Fruit fly (Drosophila melanogaster) whole organism, prepupa: Measurements from ENCODE around the gene CycY.

Source experiments
- Blimp-1 ChIP-seq: fragments of 200-800 bp; sonication (Bioruptor generic); optimal IDR thresholded peaks from 3 replicates; lab custom pipeline; 2017; ENCODE audit warnings: missing biosample characterization, missing genetic modification characterization, mild to moderate bottlenecking, moderate library complexity, missing genetic modification reagents
- CG10631 ChIP-seq: fragments of 200-800 bp; sonication (Bioruptor generic); optimal IDR thresholded peaks from 2 replicates; lab custom pipeline; 2016; ENCODE audit warnings: missing biosample characterization, missing genetic modification characterization
- CG10669 ChIP-seq: fragments of 200-800 bp; sonication (Bioruptor generic); optimal IDR thresholded peaks from 3 replicates; lab custom pipeline; 2018; ENCODE audit warnings: missing biosample characterization, mild to moderate bottlenecking, missing genetic modification characterization, moderate library complexity
- CG11294 ChIP-seq: fragments of 200-800 bp; sonication (Bioruptor generic); IDR thresholded peaks from 2 replicates; pipeline ENCODE4 v1.3.6; 2022; ENCODE audit warnings: missing biosample characterization, missing genetic modification characterization
- CG11762 ChIP-seq: fragments of 200-800 bp; sonication (Bioruptor generic); optimal IDR thresholded peaks from 3 replicates; lab custom pipeline; 2016; ENCODE audit warnings: missing biosample characterization, missing genetic modification characterization; ENCODE audit not compliant: insufficient read depth
- CG11902 ChIP-seq: fragments of 200-800 bp; sonication (Bioruptor generic); optimal IDR thresholded peaks from 3 replicates; lab custom pipeline; 2016; ENCODE audit warnings: missing biosample characterization, missing genetic modification characterization
- CG1621 ChIP-seq: fragments of 200-800 bp; sonication (Bioruptor generic); optimal IDR thresholded peaks from 3 replicates; lab custom pipeline; 2018; ENCODE audit warnings: missing biosample characterization, mild to moderate bottlenecking, missing genetic modification characterization
- CG16779 ChIP-seq: fragments of 200-800 bp; sonication (Bioruptor generic); optimal IDR thresholded peaks from 3 replicates; lab custom pipeline; 2017; ENCODE audit warnings: missing biosample characterization, mild to moderate bottlenecking, missing genetic modification characterization
- CG3032 ChIP-seq: fragments of 200-800 bp; optimal IDR thresholded peaks from 2 replicates; lab custom pipeline; 2019; ENCODE audit warnings: missing biosample characterization, mild to moderate bottlenecking, missing genetic modification characterization, moderate library complexity
- CG31627 ChIP-seq: fragments of 200-800 bp; sonication (Bioruptor generic); optimal IDR thresholded peaks from 3 replicates; lab custom pipeline; 2016; ENCODE audit warnings: missing biosample characterization, missing genetic modification characterization
- CG34406 ChIP-seq: fragments of 200-800 bp; sonication (Bioruptor generic); optimal IDR thresholded peaks from 3 replicates; lab custom pipeline; 2016; ENCODE audit warnings: missing biosample characterization, missing genetic modification characterization
- CG3919 ChIP-seq: fragments of 200-800 bp; sonication (Bioruptor generic); optimal IDR thresholded peaks from 3 replicates; lab custom pipeline; 2016; ENCODE audit warnings: missing biosample characterization, missing genetic modification characterization
- CG4318 ChIP-seq: fragments of 200-800 bp; sonication (Bioruptor generic); optimal IDR thresholded peaks from 3 replicates; lab custom pipeline; 2017; ENCODE audit warnings: missing biosample characterization, mild to moderate bottlenecking, missing genetic modification characterization
- CG6163 ChIP-seq: fragments of 200-800 bp; sonication (Bioruptor generic); IDR thresholded peaks from 3 replicates; pipeline ENCODE4 v1.3.6; 2022; ENCODE audit warnings: missing biosample characterization, missing genetic modification characterization
- CG6276 ChIP-seq: fragments of 200-800 bp; sonication (Bioruptor generic); optimal IDR thresholded peaks from 2 replicates; lab custom pipeline; 2017; ENCODE audit warnings: missing biosample characterization, mild to moderate bottlenecking, missing genetic modification characterization
- CG6792 ChIP-seq: fragments of 200-800 bp; sonication (Bioruptor generic); optimal IDR thresholded peaks from 3 replicates; lab custom pipeline; 2016; ENCODE audit warnings: missing biosample characterization, missing genetic modification characterization
- CG6808 ChIP-seq: fragments of 200-800 bp; sonication (Bioruptor generic); optimal IDR thresholded peaks from 3 replicates; lab custom pipeline; 2017; ENCODE audit warnings: missing biosample characterization, missing genetic modification characterization, mild to moderate bottlenecking, moderate library complexity, missing genetic modification reagents
- CG6854 ChIP-seq: fragments of 200-800 bp; sonication (Bioruptor generic); optimal IDR thresholded peaks from 2 replicates; lab custom pipeline; 2017; ENCODE audit warnings: missing biosample characterization, mild to moderate bottlenecking, missing genetic modification characterization
- CG7368 ChIP-seq: fragments of 200-800 bp; sonication (Bioruptor generic); optimal IDR thresholded peaks from 3 replicates; lab custom pipeline; 2016; ENCODE audit warnings: missing biosample characterization, missing genetic modification characterization
- CG8119 ChIP-seq: fragments of 200-800 bp; sonication (Bioruptor generic); IDR thresholded peaks from 3 replicates; pipeline ENCODE4 v1.3.6; 2022; ENCODE audit warnings: missing biosample characterization, missing genetic modification characterization
- CG8319 ChIP-seq: fragments of 200-800 bp; sonication (Bioruptor generic); optimal IDR thresholded peaks from 3 replicates; lab custom pipeline; 2016; ENCODE audit warnings: missing biosample characterization, missing genetic modification characterization
- CG8632 ChIP-seq: fragments of 200-800 bp; sonication (Bioruptor generic); optimal IDR thresholded peaks from 3 replicates; lab custom pipeline; 2016; ENCODE audit warnings: missing biosample characterization, missing genetic modification characterization
- Eip75B ChIP-seq: fragments of 200-800 bp; sonication (Bioruptor generic); optimal IDR thresholded peaks from 3 replicates; lab custom pipeline; 2016; ENCODE audit warnings: missing biosample characterization, missing genetic modification characterization
- Eip78C ChIP-seq: fragments of 200-800 bp; sonication (Bioruptor generic); peaks from one replicate; lab custom pipeline; 2016; ENCODE audit warnings: missing biosample characterization, missing genetic modification characterization
- Ets21C ChIP-seq: fragments of 200-800 bp; sonication (Bioruptor generic); optimal IDR thresholded peaks from 3 replicates; lab custom pipeline; 2016; ENCODE audit warnings: missing biosample characterization, missing genetic modification characterization
- Ets96B ChIP-seq: fragments of 200-800 bp; optimal IDR thresholded peaks from 2 replicates; lab custom pipeline; 2019; ENCODE audit warnings: missing biosample characterization, mild to moderate bottlenecking, missing genetic modification characterization, moderate library complexity
- Gug ChIP-seq: fragments of 200-800 bp; sonication (Bioruptor generic); IDR thresholded peaks from 2 replicates; pipeline ENCODE4 v1.3.6; 2022; ENCODE audit warnings: missing biosample characterization, missing genetic modification characterization
- Hr39 ChIP-seq: fragments of 200-800 bp; sonication (Bioruptor generic); optimal IDR thresholded peaks from 2 replicates; lab custom pipeline; 2016; ENCODE audit warnings: missing biosample characterization, missing genetic modification characterization
- Hr4 ChIP-seq: fragments of 200-800 bp; sonication (Bioruptor generic); optimal IDR thresholded peaks from 3 replicates; lab custom pipeline; 2016; ENCODE audit warnings: missing biosample characterization, missing genetic modification characterization
- Met ChIP-seq: fragments of 200-800 bp; sonication (Bioruptor generic); optimal IDR thresholded peaks from 3 replicates; lab custom pipeline; 2016; ENCODE audit warnings: missing biosample characterization, missing genetic modification characterization
- OdsH ChIP-seq: fragments of 200-800 bp; sonication (Bioruptor generic); optimal IDR thresholded peaks from 3 replicates; lab custom pipeline; 2016; ENCODE audit warnings: missing biosample characterization, missing genetic modification characterization
- Smox ChIP-seq: fragments of 200-800 bp; sonication (Bioruptor generic); optimal IDR thresholded peaks from 3 replicates; lab custom pipeline; 2016; ENCODE audit warnings: missing biosample characterization, missing genetic modification characterization
- Sox102F ChIP-seq: fragments of 200-800 bp; sonication (Bioruptor generic); optimal IDR thresholded peaks from 2 replicates; lab custom pipeline; 2016; ENCODE audit warnings: missing biosample characterization, mild to moderate bottlenecking, missing genetic modification characterization
- Sox14 ChIP-seq: fragments of 200-800 bp; sonication (Bioruptor generic); optimal IDR thresholded peaks from 3 replicates; lab custom pipeline; 2016; ENCODE audit warnings: missing biosample characterization, missing genetic modification characterization
- cyc ChIP-seq: fragments of 200-800 bp; sonication (Bioruptor generic); optimal IDR thresholded peaks from 3 replicates; lab custom pipeline; 2016; ENCODE audit warnings: missing biosample characterization, missing genetic modification characterization
- dac ChIP-seq: fragments of 200-800 bp; sonication (Bioruptor generic); optimal IDR thresholded peaks from 2 replicates; lab custom pipeline; 2017; ENCODE audit warnings: missing biosample characterization, mild to moderate bottlenecking, missing genetic modification characterization
- dsx ChIP-seq: fragments of 200-800 bp; optimal IDR thresholded peaks from 3 replicates; lab custom pipeline; 2019; ENCODE audit warnings: missing biosample characterization, mild to moderate bottlenecking, missing genetic modification characterization, moderate library complexity; ENCODE audit not compliant: poor library complexity, severe bottlenecking
- esn ChIP-seq: fragments of 200-800 bp; sonication (Bioruptor generic); optimal IDR thresholded peaks from 2 replicates; lab custom pipeline; 2016; ENCODE audit warnings: missing biosample characterization, mild to moderate bottlenecking, missing genetic modification characterization, moderate library complexity
- fd59A ChIP-seq: fragments of 200-800 bp; sonication (Bioruptor generic); optimal IDR thresholded peaks from 2 replicates; lab custom pipeline; 2017; ENCODE audit warnings: missing biosample characterization, mild to moderate bottlenecking, missing genetic modification characterization, missing genetic modification reagents
- fkh ChIP-seq: fragments of 200-800 bp; sonication (Bioruptor generic); optimal IDR thresholded peaks from 3 replicates; lab custom pipeline; 2017; ENCODE audit warnings: missing biosample characterization, mild to moderate bottlenecking, missing genetic modification characterization, moderate library complexity
- lz ChIP-seq: fragments of 200-800 bp; sonication (Bioruptor generic); optimal IDR thresholded peaks from 3 replicates; lab custom pipeline; 2016; ENCODE audit warnings: missing biosample characterization, missing genetic modification characterization
- net ChIP-seq: fragments of 200-800 bp; sonication (Bioruptor generic); optimal IDR thresholded peaks from 3 replicates; lab custom pipeline; 2016; ENCODE audit warnings: missing biosample characterization, missing genetic modification characterization
- pdm3 ChIP-seq: fragments of 200-800 bp; sonication (Bioruptor generic); optimal IDR thresholded peaks from 3 replicates; lab custom pipeline; 2016; ENCODE audit warnings: missing biosample characterization, missing genetic modification characterization
- spab ChIP-seq: fragments of 200-800 bp; sonication (Bioruptor generic); optimal IDR thresholded peaks from 2 replicates; lab custom pipeline; 2017; ENCODE audit warnings: missing biosample characterization, mild to moderate bottlenecking, missing genetic modification characterization, missing genetic modification reagents
- ss ChIP-seq, 2 experiments: fragments of 200-800 bp; sonication (Bioruptor generic); optimal IDR thresholded peaks; 2 replicates in 1 of 2; 3 replicates in 1 of 2; lab custom pipeline; 2017 to 2018; ENCODE audit warnings: mild to moderate bottlenecking in 2 of 2, missing biosample characterization in 2 of 2, missing genetic modification characterization in 2 of 2, moderate library complexity in 1 of 2

The CycY gene

DNA sequence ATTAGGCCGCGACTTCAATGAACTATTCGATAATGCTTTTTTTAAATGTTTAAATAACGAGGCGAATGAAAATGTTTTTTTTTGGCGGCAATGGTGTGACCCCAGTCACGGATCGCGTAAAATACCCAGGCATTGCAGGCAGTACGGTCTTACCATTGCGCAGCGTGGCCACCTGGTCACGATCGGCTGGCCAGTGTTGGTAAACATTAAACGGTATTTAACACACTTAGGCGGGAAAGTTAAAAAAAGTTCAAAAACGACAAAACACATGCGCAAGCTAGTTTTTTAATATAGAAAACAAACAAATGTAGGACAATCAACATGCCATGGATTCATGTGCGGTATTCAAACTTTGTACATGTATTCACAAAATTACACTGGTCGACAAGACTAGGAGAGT, 15.7 kb upstream of the CycY start, which contains the start of gene esc:
Gene esc, minus strand, starts transcription at position 129 of the 400 bp plus-strand sequence.
- TF ChIP-seq CG1621, result no peak
- TF ChIP-seq Sox14 (GFP tag; lab: Kevin White, UChicago), result peak; percentile 21
- TF ChIP-seq fd59A (GFP tag; lab: Kevin White, UChicago), result no peak
- TF ChIP-seq CG31627 (GFP tag; lab: Kevin White, UChicago), result peak; percentile 26
- no peak for TF ChIP-seq dac
- no peak for TF ChIP-seq Met
- no peak for TF ChIP-seq CG11294
- peak; percentile 28 for TF ChIP-seq cyc
- no peak for TF ChIP-seq CG10631 (GFP tag; lab: Kevin White, UChicago)
- TF ChIP-seq Hr39, result no peak

DNA sequence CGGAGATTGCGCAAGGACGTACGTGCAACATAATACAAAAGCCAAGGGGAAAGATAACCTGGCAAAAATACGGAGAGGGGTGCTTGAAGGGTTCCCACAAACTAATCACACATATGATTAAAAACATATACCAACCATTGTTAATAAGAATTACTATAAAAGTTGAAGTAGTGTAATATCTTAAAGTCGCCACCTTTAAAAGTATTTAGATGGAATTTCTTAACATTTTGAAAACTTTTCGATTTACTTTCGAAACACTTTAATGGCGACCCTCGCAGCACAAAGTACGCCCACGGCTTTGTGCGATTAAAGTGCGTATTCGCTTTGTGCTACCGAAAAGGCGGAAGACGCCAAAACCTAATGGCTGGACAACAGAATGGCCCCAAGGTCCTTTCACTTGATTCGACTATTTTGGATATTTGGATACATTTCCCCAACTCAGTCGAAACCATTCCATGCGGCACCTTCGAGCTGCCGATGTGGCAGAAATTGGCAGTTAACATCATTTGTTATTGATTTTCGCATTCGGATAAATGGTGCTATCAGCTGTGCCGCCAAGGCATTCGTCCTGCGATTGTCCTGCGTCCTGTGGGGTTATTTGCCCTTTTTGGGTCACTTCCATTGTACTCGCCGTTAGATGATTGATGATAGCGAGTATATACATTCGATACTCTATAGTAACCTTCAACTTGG, 10.0 kb upstream of the CycY start:
- TF ChIP-seq dac (no peak), CG6276 (GFP tag; lab: Kevin White, UChicago) (no peak), CG16779 (tag; lab: Kevin White, UChicago) (no peak), pdm3 (GFP tag; lab: Kevin White, UChicago) (no peak), CG6808 (GFP tag; lab: Kevin White, UChicago) (no peak), lz (GFP tag; lab: Kevin White, UChicago) (no peak), Eip75B (GFP tag; lab: Kevin White, UChicago) (no peak), Sox14 (GFP tag; lab: Kevin White, UChicago) (no peak), CG6792 (GFP tag; lab: Kevin White, UChicago) (no peak), CG3919 (no peak), spab (GFP tag; lab: Kevin White, UChicago) (no peak), Ets96B (tag; lab: Kevin White, UChicago) (no peak), CG34406 (GFP tag; lab: Kevin White, UChicago) (no peak), Met (no peak), CG3032 (no peak), CG8632 (GFP tag; lab: Kevin White, UChicago) (no peak), CG8119 (no peak), esn (GFP tag; lab: Kevin White, UChicago) (no peak)

DNA sequence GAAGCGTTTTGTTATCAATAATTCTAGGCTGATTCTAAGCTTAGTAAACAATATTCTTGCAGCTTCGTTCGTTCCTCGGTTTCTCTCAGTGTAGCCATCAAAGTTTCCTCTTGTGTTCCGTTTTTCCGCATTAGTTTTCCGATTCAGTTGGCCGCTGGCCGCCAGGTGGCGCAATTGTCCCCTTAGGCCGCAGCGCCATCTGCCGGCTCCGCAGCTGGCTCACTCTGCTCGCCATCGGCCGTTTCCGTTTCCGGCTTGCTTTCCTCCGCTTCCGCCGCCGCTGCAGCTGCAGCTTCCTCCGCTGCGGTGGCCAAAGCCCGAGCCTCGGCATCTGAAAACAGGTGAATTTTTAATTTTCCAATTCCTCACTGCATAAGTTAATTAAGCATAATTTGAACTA, 2.8 kb upstream of the CycY start:
- TF ChIP-seq CG10669 (GFP tag; lab: Kevin White, UChicago) (peak; percentile 77), CG6854 (peak; percentile 81), Hr4 (GFP tag; lab: Kevin White, UChicago) (no peak), CG3919 (peak; percentile 88), Eip78C (peak; percentile 94), net (peak; percentile 59), Ets21C (GFP tag; lab: Kevin White, UChicago) (no peak), lz (GFP tag; lab: Kevin White, UChicago) (peak; percentile 38), fkh (GFP tag; lab: Kevin White, UChicago) (peak; percentile 89), CG6276 (GFP tag; lab: Kevin White, UChicago) (no peak), dsx (GFP tag; lab: Kevin White, UChicago) (peak; percentile 24), Blimp-1 (peak; percentile 25), CG11762 (GFP tag; lab: Kevin White, UChicago) (peak; percentile 62), CG6808 (GFP tag; lab: Kevin White, UChicago) (peak; percentile 75), ss (GFP tag; optimal IDR thresholded peaks at IDR 0.05; lab: Kevin White, UChicago) (peak; percentile 65 to 81), CG3032 (peak; percentile 62), Hr39 (no peak), Sox102F (GFP tag; lab: Kevin White, UChicago) (no peak), CG6163 (GFP tag; lab: Robert Waterston, UW) (peak; percentile 86), CG31627 (GFP tag; lab: Kevin White, UChicago) (peak; percentile 40), CG10631 (GFP tag; lab: Kevin White, UChicago) (peak; percentile 3), fd59A (GFP tag; lab: Kevin White, UChicago) (peak; percentile 53), Smox (peak; percentile 32), CG11902 (GFP tag; lab: Kevin White, UChicago) (no peak), CG7368 (peak; percentile 79), OdsH (GFP tag; lab: Kevin White, UChicago) (peak; percentile 66), spab (GFP tag; lab: Kevin White, UChicago) (peak; percentile 75), pdm3 (GFP tag; lab: Kevin White, UChicago) (peak; percentile 66), CG4318 (GFP tag; lab: Kevin White, UChicago) (peak; percentile 46), CG8632 (GFP tag; lab: Kevin White, UChicago) (peak; percentile 23), Gug (GFP tag; lab: Robert Waterston, UW) (peak; percentile 24; the same call in 1 of the 2 replicates), CG8319 (peak; percentile 44), CG1621 (peak; percentile 75)
